Worm (Caenorhabditis elegans) whole organism, late embryonic: ENCODE measurements around the gene B0198.2.

Experiments used
- ceh-30 ChIP-seq: fragments of 150-350 bp; optimal IDR thresholded peaks from 2 replicates; lab custom pipeline; 2014; ENCODE audit warnings: missing biosample characterization, missing genetic modification characterization
- elt-4 ChIP-seq: sonication (generic microtip); optimal IDR thresholded peaks from 2 replicates; lab custom pipeline; 2016; ENCODE audit warnings: missing genetic modification characterization, missing compliant biosample characterization
- fkh-10 ChIP-seq: fragments of 150-350 bp; optimal IDR thresholded peaks from 2 replicates; lab custom pipeline; 2014; ENCODE audit warnings: missing biosample characterization, missing genetic modification reagents, missing genetic modification characterization
- nfya-1 ChIP-seq: sonication (generic microtip); optimal IDR thresholded peaks from 2 replicates; lab custom pipeline; 2017; ENCODE audit warnings: missing genetic modification characterization, mild to moderate bottlenecking, missing compliant biosample characterization, antibody characterized with exemption, moderate library complexity
- pag-3 ChIP-seq: sonication (generic microtip); optimal IDR thresholded peaks from 2 replicates; lab custom pipeline; 2016; ENCODE audit warnings: missing compliant biosample characterization, missing genetic modification characterization, borderline replicate concordance
- pax-1 ChIP-seq: fragments of 150-350 bp; optimal IDR thresholded peaks from 2 replicates; lab custom pipeline; 2014; ENCODE audit warnings: missing biosample characterization, missing genetic modification characterization
- pha-2 ChIP-seq: sonication (generic microtip); optimal IDR thresholded peaks from 2 replicates; lab custom pipeline; 2017; ENCODE audit warnings: mild to moderate bottlenecking, missing genetic modification characterization, missing compliant biosample characterization
- pqm-1 ChIP-seq: sonication (generic microtip); optimal IDR thresholded peaks from 2 replicates; lab custom pipeline; 2016; ENCODE audit warnings: missing genetic modification characterization, missing compliant biosample characterization
- syd-9 ChIP-seq: sonication (generic microtip); optimal IDR thresholded peaks from 2 replicates; lab custom pipeline; 2016; ENCODE audit warnings: mild to moderate bottlenecking, missing genetic modification characterization, moderate library complexity, missing compliant biosample characterization
- unc-42 ChIP-seq: sonication (generic microtip); optimal IDR thresholded peaks from 2 replicates; lab custom pipeline; 2016; ENCODE audit warnings: missing genotype, missing genetic modification characterization, missing compliant biosample characterization
- zip-5 ChIP-seq: sonication (generic microtip); optimal IDR thresholded peaks from 2 replicates; lab custom pipeline; 2016; ENCODE audit warnings: missing genetic modification characterization, missing compliant biosample characterization

DNA sequence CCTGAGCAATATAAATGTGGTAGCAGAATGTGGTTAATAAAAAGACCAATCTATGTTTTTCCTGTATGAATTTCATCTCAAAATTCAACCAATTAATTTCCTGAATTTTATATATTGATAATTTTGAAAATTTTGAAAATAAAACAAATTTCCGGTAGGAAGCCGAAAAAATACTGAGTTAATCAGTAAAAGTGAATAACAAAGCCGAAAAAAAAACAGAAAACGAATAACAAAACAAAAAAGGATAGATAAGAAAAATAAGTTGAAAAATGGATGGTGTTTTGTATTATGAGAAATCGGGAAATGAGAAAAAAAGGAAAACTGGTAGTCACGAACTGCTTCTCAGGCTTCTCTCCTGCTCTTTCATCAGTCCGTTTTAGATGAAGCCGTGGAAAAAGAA is 48.2 kb downstream of the B0198.2 start, which contains the start of gene tmem-145:
- no peak for TF ChIP-seq pax-1 (tag; lab: Kevin White, UChicago)
- no peak for TF ChIP-seq nfya-1 (tag; lab: Kevin White, UChicago)
- no peak for TF ChIP-seq elt-4
- TF ChIP-seq unc-42 = no peak
- TF ChIP-seq pqm-1 (tag; lab: Kevin White, UChicago) = no peak
- TF ChIP-seq zip-5 = no peak
- TF ChIP-seq pha-2 (tag; lab: Kevin White, UChicago) = no peak
- no peak for TF ChIP-seq fkh-10 (GFP tag; lab: Kevin White, UChicago)
- TF ChIP-seq ceh-30 (tag; lab: Kevin White, UChicago) = no peak
- no peak for TF ChIP-seq syd-9
- no peak for TF ChIP-seq pag-3
